Fruit fly (Drosophila melanogaster): ENCODE data around the gene 825-Oak.

The 825-Oak gene

dm6 chr3L:19495991-19496588, 24.1 kb upstream of the 825-Oak start (continued):
- TF ChIP-seq CG2712 (tag; optimal IDR thresholded peaks at IDR 0.05), result no peak
- TF ChIP-seq NK7.1 (GFP tag; optimal IDR thresholded peaks at IDR 0.05), result no peak
- peak; percentile 46 for TF ChIP-seq exex (tag; optimal IDR thresholded peaks at IDR 0.05)
- no peak for TF ChIP-seq zfh2 (GFP tag; optimal IDR thresholded peaks at IDR 0.05)
- TF ChIP-seq h (optimal IDR thresholded peaks at IDR 0.05), result no peak
- TF ChIP-seq CG16815 (GFP tag; optimal IDR thresholded peaks at IDR 0.05), result no peak
- peak; percentile 33 for TF ChIP-seq CG13296 (GFP tag; optimal IDR thresholded peaks at IDR 0.05)
- no peak for TF ChIP-seq lbe (GFP tag; optimal IDR thresholded peaks at IDR 0.05)
- no peak for TF ChIP-seq CG2202 (tag; optimal IDR thresholded peaks at IDR 0.05)
- TF ChIP-seq CG12659 (GFP tag; optimal IDR thresholded peaks at IDR 0.05), result peak; percentile 2
- TF ChIP-seq yki (optimal IDR thresholded peaks at IDR 0.05), result no peak
- TF ChIP-seq stc (GFP tag; IDR thresholded peaks at IDR 0.05), result no peak
- no peak for TF ChIP-seq CG3838 (GFP tag; optimal IDR thresholded peaks at IDR 0.05)
- TF ChIP-seq unpg (GFP tag; optimal IDR thresholded peaks at IDR 0.05), result peak; percentile 12
- TF ChIP-seq abd-A (tag; optimal IDR thresholded peaks at IDR 0.05), result no peak
- TF ChIP-seq CG1233 (GFP tag; optimal IDR thresholded peaks at IDR 0.05), result no peak
- TF ChIP-seq CG34422 (GFP tag; IDR thresholded peaks at IDR 0.05), result no peak
- peak; percentile 22 for TF ChIP-seq HHEX (GFP tag; optimal IDR thresholded peaks at IDR 0.05)
- no peak for TF ChIP-seq prd (optimal IDR thresholded peaks at IDR 0.05)
- TF ChIP-seq prd (GFP tag; IDR thresholded peaks at IDR 0.05), result no peak
- no peak for TF ChIP-seq CG9215 (GFP tag; IDR thresholded peaks at IDR 0.05)
- TF ChIP-seq CG31365 (tag; optimal IDR thresholded peaks at IDR 0.05), result peak; percentile 0
- TF ChIP-seq CG34376 (GFP tag; optimal IDR thresholded peaks at IDR 0.05), result peak; percentile 63
- no peak for TF ChIP-seq inv (GFP tag; IDR thresholded peaks at IDR 0.05; ENCODE audit: partially characterized antibody)
- peak; percentile 15 for TF ChIP-seq CG17568 (GFP tag; optimal IDR thresholded peaks at IDR 0.05)
- no peak for TF ChIP-seq luna (GFP tag; optimal IDR thresholded peaks at IDR 0.05)
- no peak for TF ChIP-seq Rx (GFP tag; IDR thresholded peaks at IDR 0.05)
- TF ChIP-seq lab (GFP tag; optimal IDR thresholded peaks at IDR 0.05), result peak; percentile 21
- TF ChIP-seq Gsc (GFP tag; IDR thresholded peaks at IDR 0.05), result no peak
- TF ChIP-seq tin (GFP tag; optimal IDR thresholded peaks at IDR 0.05), result no peak
- TF ChIP-seq CG16779 (GFP tag; IDR thresholded peaks at IDR 0.05), result no peak
- no peak for TF ChIP-seq CG8290 (GFP tag; optimal IDR thresholded peaks at IDR 0.05)
- peak in 1 of 2 experiments; percentile 21 for TF ChIP-seq CG8290 (tag; optimal IDR thresholded peaks at IDR 0.05)
- peak; percentile 19 for TF ChIP-seq CG15269 (tag; optimal IDR thresholded peaks at IDR 0.05)
- TF ChIP-seq Hand (GFP tag; optimal IDR thresholded peaks at IDR 0.05), result peak; percentile 14
- no peak for TF ChIP-seq Sin3A (optimal IDR thresholded peaks at IDR 0.05)

DNA sequence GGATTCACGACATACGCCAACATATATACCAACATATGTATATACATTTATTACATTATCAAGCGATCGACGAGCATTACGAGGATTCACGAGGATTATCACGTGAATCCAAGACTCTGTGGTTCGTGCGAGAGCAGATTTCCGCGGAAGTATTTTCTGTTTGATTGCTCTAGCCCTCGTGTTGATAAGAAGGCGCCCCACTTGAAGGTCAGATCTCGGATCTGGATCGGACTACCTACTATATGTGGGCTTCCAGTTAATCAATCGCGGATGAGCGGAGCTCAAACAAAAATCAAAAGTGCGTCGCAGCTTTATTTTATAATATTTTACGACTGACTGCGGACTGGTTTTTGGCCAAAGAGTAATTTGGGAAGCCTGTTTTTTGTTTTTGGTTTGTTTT, 22.9 kb upstream of the 825-Oak start:
- TF ChIP-seq sug (tag; optimal IDR thresholded peaks at IDR 0.05) (peak; percentile 58), CG10543 (GFP tag; optimal IDR thresholded peaks at IDR 0.05) (peak; percentile 11), CG15514 (GFP tag; optimal IDR thresholded peaks at IDR 0.05) (peak; percentile 49), Eip74EF (GFP tag; optimal IDR thresholded peaks at IDR 0.05) (peak in 1 of 2 experiments; percentile 10), schlank (tag; optimal IDR thresholded peaks at IDR 0.05) (no peak), CG13894 (tag; optimal IDR thresholded peaks at IDR 0.05) (peak; percentile 81), CG34376 (GFP tag; optimal IDR thresholded peaks at IDR 0.05) (peak; percentile 62), ftz-f1 (GFP tag; optimal IDR thresholded peaks at IDR 0.05) (no peak), CG18262 (tag; optimal IDR thresholded peaks at IDR 0.05) (no peak), Pdp1 (GFP tag; optimal IDR thresholded peaks at IDR 0.05) (peak in 1 of 2 experiments; percentile 8), cwo (GFP tag; optimal IDR thresholded peaks at IDR 0.05) (peak; percentile 69)
